Fruit fly (Drosophila melanogaster) whole organism: Measurements from ENCODE around the gene CG34429.

Experiments
- CG8478 ChIP-seq: fragments of >200 bp; optimal IDR thresholded peaks from 2 replicates; lab custom pipeline; 2018; ENCODE audit warnings: inconsistent platforms
- EcR ChIP-seq, 2 experiments: fragments of >200 bp; optimal IDR thresholded peaks; 2 replicates each; lab custom pipeline; 2017; ENCODE audit warnings: missing biosample characterization in 2 of 2, missing genetic modification characterization in 2 of 2, missing genetic modification reagents in 2 of 2
- usp ChIP-seq: fragments of >200 bp; optimal IDR thresholded peaks from 2 replicates; lab custom pipeline; 2017; ENCODE audit warnings: missing biosample characterization, missing genetic modification characterization, mixed read lengths

dm6 chr3L:13044335-13044814 is 18.5 kb upstream of the CG34429 start, which contains the start of gene Syx13:
- TF ChIP-seq CG8478 (lab: Kevin White, UChicago) (no peak), usp (GFP tag; lab: Kevin White, UChicago) (no peak), EcR (GFP tag; optimal IDR thresholded peaks at IDR 0.05; lab: Kevin White, UChicago) (no peak)
